Fruit fly (Drosophila melanogaster): ENCODE data around the gene CG9801.
A peak's percentile ranks its signal among the peaks of the same experiment; 100 is the strongest.

The CG9801 gene

DNA sequence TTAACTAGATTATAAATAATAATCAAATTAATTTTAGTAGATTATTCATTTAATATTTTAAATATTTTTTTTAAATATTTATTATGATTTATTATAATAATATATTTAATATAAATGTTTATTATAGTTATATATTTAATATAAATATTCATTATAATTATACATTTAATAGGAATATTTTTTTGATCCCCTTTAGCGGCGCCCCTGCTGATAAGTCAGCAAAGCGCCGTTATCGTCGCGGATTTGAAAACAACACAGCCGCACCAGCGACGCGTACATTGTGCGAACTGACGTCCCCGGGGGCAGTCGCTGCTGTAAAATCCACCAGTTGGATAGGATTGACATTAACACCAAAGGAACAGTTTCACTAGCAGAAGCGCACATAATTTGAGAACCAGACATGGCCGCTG is 34.7 kb downstream of the CG9801 start, which contains the start of gene CG8112 (continued):
- no peak for TF ChIP-seq kay (GFP tag; optimal IDR thresholded peaks at IDR 0.05)
- no peak for TF ChIP-seq CG8944 (GFP tag; optimal IDR thresholded peaks at IDR 0.05)
- TF ChIP-seq nom (GFP tag; optimal IDR thresholded peaks at IDR 0.05), result peak; percentile 9
- TF ChIP-seq NK7.1 (GFP tag; optimal IDR thresholded peaks at IDR 0.05), result no peak
- TF ChIP-seq CG17361 (GFP tag; IDR thresholded peaks at IDR 0.05), result no peak
- TF ChIP-seq CG6791 (GFP tag; IDR thresholded peaks at IDR 0.05; ENCODE audit: partially characterized antibody), result no peak
- no peak for TF ChIP-seq CG17612 (GFP tag; IDR thresholded peaks at IDR 0.05)
- TF ChIP-seq CG6854 (GFP tag; optimal IDR thresholded peaks at IDR 0.05), result peak; percentile 3
- no peak for TF ChIP-seq CG1529 (GFP tag; optimal IDR thresholded peaks at IDR 0.05)
- TF ChIP-seq da (GFP tag; optimal IDR thresholded peaks at IDR 0.05), result no peak
- no peak for TF ChIP-seq pita (GFP tag; optimal IDR thresholded peaks at IDR 0.05)
- TF ChIP-seq CG3995 (GFP tag; optimal IDR thresholded peaks at IDR 0.05), result no peak
- no peak for TF ChIP-seq CG12769 (tag; optimal IDR thresholded peaks at IDR 0.05)
- TF ChIP-seq tna (GFP tag; IDR thresholded peaks at IDR 0.05; ENCODE audit: partially characterized antibody), result no peak
- TF ChIP-seq MBD-R2 (GFP tag; IDR thresholded peaks at IDR 0.05), result no peak
- TF ChIP-seq danr (GFP tag; IDR thresholded peaks at IDR 0.05), result no peak
- no peak for TF ChIP-seq CG7786 (GFP tag; optimal IDR thresholded peaks at IDR 0.05)
- no peak for TF ChIP-seq repo (GFP tag; optimal IDR thresholded peaks at IDR 0.05)
- no peak for TF ChIP-seq CG4404 (GFP tag; IDR thresholded peaks at IDR 0.05)
- no peak for TF ChIP-seq CG16863 (GFP tag; optimal IDR thresholded peaks at IDR 0.05)
- TF ChIP-seq Sin3A (optimal IDR thresholded peaks at IDR 0.05), result no peak
- no peak for TF ChIP-seq CG4730 (GFP tag; IDR thresholded peaks at IDR 0.05)
- TF ChIP-seq CG15011 (GFP tag; optimal IDR thresholded peaks at IDR 0.05), result no peak
- no peak for TF ChIP-seq CG6765 (GFP tag; optimal IDR thresholded peaks at IDR 0.05)
- TF ChIP-seq amos (GFP tag; IDR thresholded peaks at IDR 0.05; ENCODE audit: partially characterized antibody), result no peak
- TF ChIP-seq gsb-n (tag; optimal IDR thresholded peaks at IDR 0.05), result no peak
- no peak for TF ChIP-seq Mrtf (GFP tag; IDR thresholded peaks at IDR 0.05)
- TF ChIP-seq CHES-1-like (GFP tag; optimal IDR thresholded peaks at IDR 0.05), result no peak
- no peak for TF ChIP-seq Dad (GFP tag; optimal IDR thresholded peaks at IDR 0.05)
- TF ChIP-seq emc (GFP tag; optimal IDR thresholded peaks at IDR 0.05), result no peak
- TF ChIP-seq Side (GFP tag; optimal IDR thresholded peaks at IDR 0.05), result no peak
- TF ChIP-seq yki (optimal IDR thresholded peaks at IDR 0.05), result no peak
- TF ChIP-seq Optix (GFP tag; IDR thresholded peaks at IDR 0.05), result no peak
- TF ChIP-seq Lim3 (GFP tag; IDR thresholded peaks at IDR 0.05), result no peak
- no peak for TF ChIP-seq sim (GFP tag; IDR thresholded peaks at IDR 0.05)
- TF ChIP-seq zen2 (GFP tag; IDR thresholded peaks at IDR 0.05; ENCODE audit: partially characterized antibody), result no peak
- no peak for TF ChIP-seq Xbp1 (GFP tag; optimal IDR thresholded peaks at IDR 0.05)
- TF ChIP-seq lov (optimal IDR thresholded peaks at IDR 0.05), result no peak
- TF ChIP-seq lov (GFP tag; IDR thresholded peaks at IDR 0.05), result no peak
- no peak for TF ChIP-seq CG10565 (GFP tag; optimal IDR thresholded peaks at IDR 0.05)
- no peak for TF ChIP-seq sc (optimal IDR thresholded peaks at IDR 0.05)
- no peak for TF ChIP-seq sc (GFP tag; optimal IDR thresholded peaks at IDR 0.05)
- peak; percentile 5 for TF ChIP-seq gcm (GFP tag; optimal IDR thresholded peaks at IDR 0.05)
- no peak for TF ChIP-seq CG18764 (GFP tag; optimal IDR thresholded peaks at IDR 0.05)
- no peak for TF ChIP-seq CG18476 (GFP tag; optimal IDR thresholded peaks at IDR 0.05)
- no peak for TF ChIP-seq tap (tag; optimal IDR thresholded peaks at IDR 0.05)
- TF ChIP-seq CG11398 (GFP tag; optimal IDR thresholded peaks at IDR 0.05), result no peak
- no peak for TF ChIP-seq CG13624 (GFP tag; optimal IDR thresholded peaks at IDR 0.05)
- TF ChIP-seq lola (GFP tag; optimal IDR thresholded peaks at IDR 0.05), result peak in 1 of 3 experiments; percentile 2
- TF ChIP-seq CG1603 (tag; optimal IDR thresholded peaks at IDR 0.05), result no peak
- peak; percentile 24 for TF ChIP-seq CG6813 (GFP tag; optimal IDR thresholded peaks at IDR 0.05)
- TF ChIP-seq Hr51 (GFP tag; optimal IDR thresholded peaks at IDR 0.05), result no peak
- no peak for TF ChIP-seq salm (tag; optimal IDR thresholded peaks at IDR 0.05)
